Worm (Caenorhabditis elegans) whole organism, L1 larva: ENCODE data around the gene ZC449.5.

Source experiments
- C16A3.4 ChIP-seq: fragments of 150-350 bp; optimal IDR thresholded peaks from 2 replicates; lab custom pipeline; 2014; ENCODE audit warnings: missing biosample characterization, missing genetic modification characterization
- C34B4.2 ChIP-seq: sonication (generic microtip); optimal IDR thresholded peaks from 2 replicates; lab custom pipeline; 2017; ENCODE audit warnings: mild to moderate bottlenecking, missing genetic modification characterization, missing compliant biosample characterization
- alr-1 ChIP-seq: fragments of 200-800 bp; sonication (Bioruptor generic); optimal IDR thresholded peaks from 2 replicates; lab custom pipeline; 2018; ENCODE audit warnings: borderline replicate concordance, mild to moderate bottlenecking, missing genetic modification characterization, missing compliant biosample characterization
- ama-1 ChIP-seq: fragments of 150-350 bp; optimal IDR thresholded peaks from 2 replicates; lab custom pipeline; 2014
- blmp-1 ChIP-seq: fragments of 150-350 bp; optimal IDR thresholded peaks from 2 replicates; lab custom pipeline; 2014; ENCODE audit warnings: missing biosample characterization, missing genetic modification characterization
- ceh-82 ChIP-seq, 3 experiments: fragments of 150-350 bp in 1 of 3; sonication (generic microtip) in 2 of 3; optimal IDR thresholded peaks; 2 replicates each; lab custom pipeline; 2014 to 2017; ENCODE audit warnings: missing biosample characterization in 3 of 3, missing genetic modification characterization in 3 of 3
- ceh-88 ChIP-seq: fragments of 200-800 bp; sonication (Bioruptor generic); IDR thresholded peaks from 2 replicates; pipeline ENCODE4 v1.3.6; 2022; ENCODE audit warnings: missing genetic modification characterization, missing compliant biosample characterization
- ceh-90 ChIP-seq: sonication (generic microtip); optimal IDR thresholded peaks from 2 replicates; lab custom pipeline; 2016; ENCODE audit warnings: missing genetic modification characterization, missing compliant biosample characterization
- dsc-1 ChIP-seq: sonication (generic microtip); optimal IDR thresholded peaks from 2 replicates; lab custom pipeline; 2016; ENCODE audit warnings: mild to moderate bottlenecking, missing genetic modification characterization, missing compliant biosample characterization
- elt-3 ChIP-seq, 6 experiments: fragments of 150-350 bp in 1 of 6; sonication (generic microtip); optimal IDR thresholded peaks; 2 replicates each; lab custom pipeline; 2017 to 2018; ENCODE audit warnings: missing biosample characterization in 6 of 6, missing genetic modification characterization in 6 of 6, inconsistent platforms in 1 of 6
- ets-5 ChIP-seq: fragments of 200-800 bp; sonication (Bioruptor generic); IDR thresholded peaks from 2 replicates; pipeline ENCODE4 v1.3.6; 2022; ENCODE audit warnings: missing genetic modification characterization, missing compliant biosample characterization
- fkh-10 ChIP-seq: sonication (generic microtip); optimal IDR thresholded peaks from 2 replicates; lab custom pipeline; 2017; ENCODE audit warnings: missing biosample characterization, missing genetic modification reagents, missing genetic modification characterization
- fkh-8 ChIP-seq: sonication (generic microtip); optimal IDR thresholded peaks from 2 replicates; lab custom pipeline; 2016; ENCODE audit warnings: mild to moderate bottlenecking, missing genetic modification characterization, missing compliant biosample characterization
- grh-1 ChIP-seq: fragments of 200-800 bp; sonication (Bioruptor generic); IDR thresholded peaks from 2 replicates; pipeline ENCODE4 v1.3.6; 2022; ENCODE audit warnings: missing genetic modification reagents, missing genetic modification characterization, missing compliant biosample characterization
- hlh-4 ChIP-seq: sonication (generic microtip); optimal IDR thresholded peaks from 2 replicates; lab custom pipeline; 2016; ENCODE audit warnings: mild to moderate bottlenecking, missing genetic modification characterization, missing compliant biosample characterization
- hpl-2 ChIP-seq: fragments of 150-350 bp; optimal IDR thresholded peaks from 2 replicates; lab custom pipeline; 2014; ENCODE audit warnings: missing biosample characterization, missing genetic modification reagents, missing genetic modification characterization
- isw-1 ChIP-seq: fragments of 200-800 bp; sonication (Bioruptor generic); IDR thresholded peaks from 2 replicates; pipeline ENCODE4 v1.3.6; 2022; ENCODE audit warnings: missing genetic modification characterization, missing compliant biosample characterization
- jun-1 ChIP-seq: fragments of 150-350 bp; optimal IDR thresholded peaks from 2 replicates; lab custom pipeline; 2014; ENCODE audit warnings: missing biosample characterization, missing genetic modification reagents, missing genetic modification characterization
- lin-13 ChIP-seq: fragments of 150-350 bp; optimal IDR thresholded peaks from 2 replicates; lab custom pipeline; 2014; ENCODE audit warnings: missing biosample characterization, missing genetic modification reagents, missing genetic modification characterization
- lin-14 ChIP-seq: fragments of 200-800 bp; sonication (Bioruptor generic); optimal IDR thresholded peaks from 2 replicates; lab custom pipeline; 2018; ENCODE audit warnings: mild to moderate bottlenecking, missing genetic modification characterization, moderate library complexity, missing compliant biosample characterization
- lin-15B ChIP-seq: fragments of 150-350 bp; sonication (generic microtip); optimal IDR thresholded peaks from 3 replicates; lab custom pipeline; 2014; ENCODE audit warnings: missing biosample characterization, missing genetic modification characterization
- lin-35 ChIP-seq, 2 experiments: fragments of 150-350 bp; optimal IDR thresholded peaks; 2 replicates each; lab custom pipeline; 2014; ENCODE audit warnings: missing biosample characterization in 2 of 2, missing genetic modification characterization in 2 of 2, missing genetic modification reagents in 2 of 2
- lir-3 ChIP-seq: sonication (generic microtip); optimal IDR thresholded peaks from 2 replicates; lab custom pipeline; 2016; ENCODE audit warnings: mild to moderate bottlenecking, missing genetic modification characterization, moderate library complexity, missing compliant biosample characterization; ENCODE audit not compliant: poor library complexity
- lsy-2 ChIP-seq, 2 experiments: fragments of 150-350 bp; optimal IDR thresholded peaks; 2 replicates each; lab custom pipeline; 2014; ENCODE audit warnings: missing biosample characterization in 2 of 2, missing genetic modification characterization in 2 of 2
- mab-9 ChIP-seq: fragments of 200-800 bp; sonication (Bioruptor generic); IDR thresholded peaks from 2 replicates; pipeline ENCODE4 v1.3.6; 2022; ENCODE audit warnings: missing genetic modification reagents, missing genetic modification characterization, missing compliant biosample characterization
- mdl-1 ChIP-seq, 2 experiments: fragments of 150-350 bp; optimal IDR thresholded peaks; 2 replicates each; lab custom pipeline; 2014 to 2017; ENCODE audit warnings: missing biosample characterization in 2 of 2, missing genetic modification characterization in 2 of 2, inconsistent platforms in 1 of 2
- nhr-11 ChIP-seq: fragments of 150-350 bp; optimal IDR thresholded peaks from 2 replicates; lab custom pipeline; 2014; ENCODE audit warnings: missing biosample characterization, missing genetic modification characterization
- nhr-12 ChIP-seq: sonication (generic microtip); optimal IDR thresholded peaks from 2 replicates; lab custom pipeline; 2017; ENCODE audit warnings: missing biosample characterization, missing genetic modification characterization
- nhr-19 ChIP-seq: fragments of 200-800 bp; sonication (Bioruptor generic); conservative IDR thresholded peaks from 2 replicates; pipeline ENCODE4 v1.3.6; 2022; ENCODE audit warnings: missing genetic modification characterization, missing compliant biosample characterization
- nhr-237 ChIP-seq: fragments of 150-350 bp; optimal IDR thresholded peaks from 2 replicates; lab custom pipeline; 2014; ENCODE audit warnings: missing biosample characterization, missing genetic modification characterization
- nhr-28 ChIP-seq: fragments of 150-350 bp; optimal IDR thresholded peaks from 2 replicates; lab custom pipeline; 2014; ENCODE audit warnings: missing biosample characterization, missing genetic modification characterization
- nhr-76 ChIP-seq: sonication (generic microtip); optimal IDR thresholded peaks from 2 replicates; lab custom pipeline; 2017; ENCODE audit warnings: missing biosample characterization, missing genetic modification characterization
- nhr-77 ChIP-seq: fragments of 150-350 bp; optimal IDR thresholded peaks from 2 replicates; lab custom pipeline; 2014; ENCODE audit warnings: missing biosample characterization, missing genetic modification characterization
- nhr-90 ChIP-seq: sonication (generic microtip); optimal IDR thresholded peaks from 2 replicates; lab custom pipeline; 2016; ENCODE audit warnings: mild to moderate bottlenecking, missing genetic modification characterization, missing compliant biosample characterization; ENCODE audit not compliant: poor library complexity
- pag-3 ChIP-seq: sonication (generic microtip); optimal IDR thresholded peaks from 2 replicates; lab custom pipeline; 2017; ENCODE audit warnings: missing genetic modification characterization, mild to moderate bottlenecking, missing compliant biosample characterization, antibody characterized with exemption, borderline replicate concordance; ENCODE audit not compliant: insufficient read depth
- pqm-1 ChIP-seq: sonication (generic microtip); optimal IDR thresholded peaks from 3 replicates; lab custom pipeline; 2017; ENCODE audit warnings: missing biosample characterization, missing genetic modification characterization
- rnt-1 ChIP-seq: sonication (generic microtip); optimal IDR thresholded peaks from 2 replicates; lab custom pipeline; 2016; ENCODE audit warnings: mild to moderate bottlenecking, missing genetic modification characterization, moderate library complexity, missing compliant biosample characterization
- snpc-4 ChIP-seq: fragments of 150-350 bp; optimal IDR thresholded peaks from 2 replicates; lab custom pipeline; 2014; ENCODE audit warnings: missing biosample characterization, missing genetic modification characterization
- sox-4 ChIP-seq: sonication (generic microtip); optimal IDR thresholded peaks from 2 replicates; lab custom pipeline; 2016; ENCODE audit warnings: missing genetic modification characterization, missing compliant biosample characterization
- sup-37 ChIP-seq: fragments of 200-800 bp; sonication (Bioruptor generic); optimal IDR thresholded peaks from 2 replicates; lab custom pipeline; 2018; ENCODE audit warnings: mild to moderate bottlenecking, missing genetic modification characterization, missing compliant biosample characterization
- swsn-7 ChIP-seq: sonication (generic microtip); optimal IDR thresholded peaks from 2 replicates; lab custom pipeline; 2016; ENCODE audit warnings: missing genetic modification characterization, missing compliant biosample characterization
- tbx-2 ChIP-seq: sonication (generic microtip); optimal IDR thresholded peaks from 2 replicates; lab custom pipeline; 2016; ENCODE audit warnings: missing genetic modification characterization, missing compliant biosample characterization
- unc-62 ChIP-seq: fragments of 150-350 bp; optimal IDR thresholded peaks from 2 replicates; lab custom pipeline; 2014; ENCODE audit warnings: missing biosample characterization, missing genetic modification reagents, missing genetic modification characterization
- unc-86 ChIP-seq: sonication (generic microtip); optimal IDR thresholded peaks from 2 replicates; lab custom pipeline; 2016; ENCODE audit warnings: missing genetic modification characterization, missing compliant biosample characterization
- unc-98 ChIP-seq: fragments of 200-800 bp; sonication (Bioruptor generic); IDR thresholded peaks from 2 replicates; pipeline ENCODE4 v1.3.6; 2022; ENCODE audit warnings: missing genetic modification characterization, missing compliant biosample characterization
- xbp-1 ChIP-seq: sonication (generic microtip); optimal IDR thresholded peaks from 2 replicates; lab custom pipeline; 2016; ENCODE audit warnings: missing genetic modification characterization, missing compliant biosample characterization
- zag-1 ChIP-seq: fragments of 150-350 bp; optimal IDR thresholded peaks from 2 replicates; lab custom pipeline; 2014; ENCODE audit warnings: missing biosample characterization, missing genetic modification characterization
- ztf-11 ChIP-seq, 2 experiments: sonication (generic microtip); optimal IDR thresholded peaks; 2 replicates each; lab custom pipeline; 2016 to 2017; ENCODE audit warnings: missing genetic modification characterization in 2 of 2, missing biosample characterization in 1 of 2, missing compliant biosample characterization in 1 of 2
- ztf-4 ChIP-seq: fragments of 150-350 bp; optimal IDR thresholded peaks from 2 replicates; lab custom pipeline; 2014; ENCODE audit warnings: missing biosample characterization, missing genetic modification characterization

The ZC449.5 gene

ce11 chrX:5037673-5038072 lies at the start of gene ZC449.5:
Gene ZC449.5 (minus strand): TSS chrX:5037773.
- TF ChIP-seq lin-14 (no peak), lir-3 (tag; lab: Kevin White, UChicago) (no peak), sox-4 (tag; lab: Kevin White, UChicago) (no peak), ztf-11 (tag; optimal IDR thresholded peaks at IDR 0.05; lab: Kevin White, UChicago) (no peak), hpl-2 (GFP tag; lab: Kevin White, UChicago) (no peak), ets-5 (GFP tag; lab: Robert Waterston, UW) (no peak), snpc-4 (tag; lab: Kevin White, UChicago) (no peak), elt-3 (tag; optimal IDR thresholded peaks at IDR 0.05; lab: Kevin White, UChicago) (no peak), blmp-1 (no peak), fkh-10 (GFP tag; lab: Kevin White, UChicago) (no peak), ceh-90 (tag; lab: Kevin White, UChicago) (no peak), mdl-1 (tag; optimal IDR thresholded peaks at IDR 0.05; lab: Kevin White, UChicago) (no peak), tbx-2 (tag; lab: Kevin White, UChicago) (no peak), lin-35 (GFP tag; optimal IDR thresholded peaks at IDR 0.05; lab: Kevin White, UChicago) (no peak), lin-13 (GFP tag; lab: Kevin White, UChicago) (no peak), nhr-11 (tag; lab: Kevin White, UChicago) (no peak)
- TF ChIP-seq, all 84 proteins: peak for 0

- TF ChIP-seq rnt-1 (tag; lab: Kevin White, UChicago) (peak; percentile 6), nhr-28 (tag; lab: Kevin White, UChicago) (no peak), grh-1 (GFP tag; lab: Robert Waterston, UW) (no peak), ceh-90 (tag; lab: Kevin White, UChicago) (no peak), alr-1 (tag; lab: Kevin White, UChicago) (no peak), ztf-4 (tag; lab: Kevin White, UChicago) (no peak), lin-15B (tag; lab: Kevin White, UChicago) (no peak), C16A3.4 (tag; lab: Kevin White, UChicago) (no peak), lin-14 (peak; percentile 49), tbx-2 (tag; lab: Kevin White, UChicago) (no peak), C34B4.2 (tag; lab: Kevin White, UChicago) (no peak), unc-62 (no peak), nhr-77 (tag; lab: Kevin White, UChicago) (no peak), ceh-88 (no peak), lsy-2 (tag; optimal IDR thresholded peaks at IDR 0.05; lab: Kevin White, UChicago) (peak in 1 of 2 experiments; percentile 21), ama-1 (lab: Kevin White, UChicago) (no peak), pag-3 (tag; lab: Kevin White, UChicago) (no peak), swsn-7 (tag; lab: Kevin White, UChicago) (peak; percentile 12), unc-98 (GFP tag; lab: Robert Waterston, UW) (no peak), xbp-1 (tag; lab: Kevin White, UChicago) (no peak), lin-35 (GFP tag; optimal IDR thresholded peaks at IDR 0.05; lab: Kevin White, UChicago) (peak in 1 of 2 experiments; percentile 4), nhr-90 (no peak)
These were observed 48.6 kb upstream of the ZC449.5 start for ce11 chrX:5086212-5086611.

ce11 chrX:5085465-5085864 lies 47.9 kb upstream of the ZC449.5 start:
- TF ChIP-seq dsc-1 (tag; lab: Kevin White, UChicago): peak; percentile 90
- TF ChIP-seq C34B4.2 (tag; lab: Kevin White, UChicago): no peak
- TF ChIP-seq unc-98 (GFP tag; lab: Robert Waterston, UW): 0 out of 2 replicates have a peak, but pooled peaks have one; percentile 6
- peak; percentile 89 for TF ChIP-seq fkh-8
- TF ChIP-seq unc-86: peak; percentile 57
- no peak for TF ChIP-seq pqm-1 (tag; lab: Kevin White, UChicago)
- peak; percentile 49 to 83 (median 70) for TF ChIP-seq ceh-82 (tag; optimal IDR thresholded peaks at IDR 0.05; lab: Kevin White, UChicago)
- TF ChIP-seq nhr-12 (tag; lab: Kevin White, UChicago): no peak
- no peak for TF ChIP-seq hlh-4 (tag; lab: Kevin White, UChicago)
- no peak for TF ChIP-seq lin-15B (tag; lab: Kevin White, UChicago)
- peak; percentile 76 for TF ChIP-seq blmp-1
- TF ChIP-seq zag-1: peak; percentile 6
- TF ChIP-seq pag-3 (tag; lab: Kevin White, UChicago): peak; percentile 56
- peak; percentile 79; the same call in 1 of the 2 replicates for TF ChIP-seq ets-5 (GFP tag; lab: Robert Waterston, UW)
- peak; percentile 39 for TF ChIP-seq nhr-76 (tag; lab: Kevin White, UChicago)
- TF ChIP-seq nhr-28 (tag; lab: Kevin White, UChicago): no peak
- TF ChIP-seq jun-1 (tag; lab: Kevin White, UChicago): peak; percentile 84
- TF ChIP-seq mab-9: no peak
- TF ChIP-seq C16A3.4 (tag; lab: Kevin White, UChicago): peak; percentile 85
- TF ChIP-seq nhr-237 (tag; lab: Kevin White, UChicago): no peak
- peak; percentile 46 for TF ChIP-seq sup-37 (GFP tag; lab: Kevin White, UChicago)
- peak; percentile 52 for TF ChIP-seq isw-1 (GFP tag; lab: Robert Waterston, UW)
- TF ChIP-seq nhr-19: peak; percentile 77
